Worm (Caenorhabditis elegans) whole organism, L4 larva: ENCODE measurements around the gene clec-171.

Experiments
- F10B5.3 ChIP-seq: sonication (generic microtip); optimal IDR thresholded peaks from 2 replicates; lab custom pipeline; 2016; ENCODE audit warnings: mild to moderate bottlenecking, missing genetic modification characterization, missing compliant biosample characterization
- Y105C5A.15 ChIP-seq: fragments of 200-800 bp; sonication (Bioruptor generic); IDR thresholded peaks from 2 replicates; pipeline ENCODE4 v1.3.6; 2022; ENCODE audit warnings: missing genetic modification characterization, missing compliant biosample characterization
- Y48G9A.11 ChIP-seq: fragments of 200-800 bp; sonication (Bioruptor generic); IDR thresholded peaks from 2 replicates; pipeline ENCODE4 v1.3.6; 2022; ENCODE audit warnings: missing genetic modification reagents, missing genetic modification characterization, missing compliant biosample characterization
- aha-1 ChIP-seq: fragments of 150-350 bp; peaks from one replicate; lab custom pipeline; 2014; ENCODE audit warnings: missing biosample characterization, missing genetic modification characterization
- attf-4 ChIP-seq: sonication (generic microtip); optimal IDR thresholded peaks from 3 replicates; lab custom pipeline; 2017; ENCODE audit warnings: missing biosample characterization, missing genetic modification characterization
- ceh-20 ChIP-seq: fragments of 200-800 bp; sonication (Bioruptor generic); IDR thresholded peaks from 2 replicates; pipeline ENCODE4 v1.3.6; 2022; ENCODE audit warnings: missing genetic modification reagents, missing genetic modification characterization, missing compliant biosample characterization
- ceh-28 ChIP-seq: fragments of 150-350 bp; optimal IDR thresholded peaks from 2 replicates; lab custom pipeline; 2014; ENCODE audit warnings: missing biosample characterization, missing genetic modification reagents, missing genetic modification characterization
- ceh-44 ChIP-seq: fragments of 200-800 bp; sonication (Bioruptor generic); IDR thresholded peaks from 2 replicates; pipeline ENCODE4 v1.3.6; 2022; ENCODE audit warnings: missing genetic modification reagents, missing genetic modification characterization, missing compliant biosample characterization
- ceh-82 ChIP-seq: sonication (generic microtip); optimal IDR thresholded peaks from 2 replicates; lab custom pipeline; 2017; ENCODE audit warnings: missing biosample characterization, missing genetic modification characterization
- cey-2 ChIP-seq: sonication (generic microtip); optimal IDR thresholded peaks from 3 replicates; lab custom pipeline; 2017; ENCODE audit warnings: missing genetic modification characterization, mild to moderate bottlenecking, missing compliant biosample characterization, antibody characterized with exemption, borderline replicate concordance; ENCODE audit not compliant: insufficient read depth
- daf-16 ChIP-seq, 3 experiments: sonication (generic microtip); optimal IDR thresholded peaks; 2 replicates each; lab custom pipeline; 2016 to 2017; ENCODE audit warnings: missing genetic modification characterization in 3 of 3, missing genetic modification reagents in 3 of 3, mild to moderate bottlenecking in 2 of 3, missing compliant biosample characterization in 2 of 3, missing biosample characterization in 1 of 3, moderate library complexity in 1 of 3
- daf-19 ChIP-seq: fragments of 200-800 bp; sonication (Bioruptor generic); conservative IDR thresholded peaks from 2 replicates; pipeline ENCODE4 v1.3.6; 2022; ENCODE audit warnings: missing genetic modification characterization, missing compliant biosample characterization
- daf-8 ChIP-seq: fragments of 200-800 bp; sonication (Bioruptor generic); IDR thresholded peaks from 2 replicates; pipeline ENCODE4 v1.3.6; 2022; ENCODE audit warnings: missing genetic modification characterization, missing compliant biosample characterization
- dpl-1 ChIP-seq: fragments of 150-350 bp; optimal IDR thresholded peaks from 2 replicates; lab custom pipeline; 2014; ENCODE audit warnings: missing biosample characterization, missing genetic modification reagents, missing genetic modification characterization
- duxl-1 ChIP-seq: sonication (generic microtip); optimal IDR thresholded peaks from 2 replicates; lab custom pipeline; 2016; ENCODE audit warnings: mild to moderate bottlenecking, missing genetic modification characterization, moderate library complexity, missing compliant biosample characterization; ENCODE audit not compliant: poor library complexity
- egl-43 ChIP-seq: fragments of 200-800 bp; sonication (Bioruptor generic); IDR thresholded peaks from 2 replicates; pipeline ENCODE4 v1.3.6; 2022; ENCODE audit warnings: missing genetic modification reagents, missing genetic modification characterization, missing compliant biosample characterization
- hif-1 ChIP-seq, 2 experiments: sonication (generic microtip); optimal IDR thresholded peaks; 2 replicates each; lab custom pipeline; 2016 to 2017; ENCODE audit warnings: missing compliant biosample characterization in 2 of 2, missing genetic modification characterization in 2 of 2, missing genetic modification reagents in 2 of 2, missing genotype in 2 of 2, mild to moderate bottlenecking in 1 of 2
- hlh-11 ChIP-seq: fragments of 200-800 bp; sonication (Bioruptor generic); optimal IDR thresholded peaks from 2 replicates; lab custom pipeline; 2018; ENCODE audit warnings: mild to moderate bottlenecking, missing genetic modification characterization, missing compliant biosample characterization
- lin-1 ChIP-seq: fragments of 200-800 bp; sonication (Bioruptor generic); IDR thresholded peaks from 2 replicates; pipeline ENCODE4 v1.3.6; 2022; ENCODE audit warnings: missing genetic modification reagents, missing genetic modification characterization, missing compliant biosample characterization
- lin-13 ChIP-seq: fragments of 150-350 bp; optimal IDR thresholded peaks from 2 replicates; lab custom pipeline; 2014; ENCODE audit warnings: missing biosample characterization, missing genetic modification reagents, missing genetic modification characterization
- lin-15B ChIP-seq: fragments of 150-350 bp; sonication (generic microtip); optimal IDR thresholded peaks from 3 replicates; lab custom pipeline; 2014; ENCODE audit warnings: missing biosample characterization, missing genetic modification characterization
- lin-38 ChIP-seq: fragments of 200-800 bp; sonication (Bioruptor generic); IDR thresholded peaks from 2 replicates; pipeline ENCODE4 v1.3.6; 2022; ENCODE audit warnings: missing genetic modification reagents, missing genetic modification characterization, missing compliant biosample characterization
- lin-39 ChIP-seq: fragments of 150-350 bp; optimal IDR thresholded peaks from 2 replicates; lab custom pipeline; 2014; ENCODE audit warnings: missing biosample characterization, missing genetic modification reagents, missing genetic modification characterization
- lsy-2 ChIP-seq, 2 experiments: fragments of 150-350 bp in 1 of 2; sonication (generic microtip) in 1 of 2; optimal IDR thresholded peaks; 2 replicates each; lab custom pipeline; 2014 to 2017; ENCODE audit warnings: missing biosample characterization in 2 of 2, missing genetic modification characterization in 2 of 2
- mdl-1 ChIP-seq, 2 experiments: fragments of 150-350 bp in 1 of 2; sonication (generic microtip) in 1 of 2; optimal IDR thresholded peaks; 2 replicates each; lab custom pipeline; 2014 to 2017; ENCODE audit warnings: missing biosample characterization in 2 of 2, missing genetic modification characterization in 2 of 2
- mdt-29 ChIP-seq: fragments of 200-800 bp; sonication (Bioruptor generic); IDR thresholded peaks from 2 replicates; pipeline ENCODE4 v1.3.6; 2022; ENCODE audit warnings: missing genetic modification reagents, missing genetic modification characterization, missing compliant biosample characterization
- mxl-2 ChIP-seq: fragments of 200-800 bp; sonication (Bioruptor generic); conservative IDR thresholded peaks from 2 replicates; pipeline ENCODE4 v1.3.6; 2022; ENCODE audit warnings: missing genetic modification reagents, missing genetic modification characterization, missing compliant biosample characterization
- nhr-237 ChIP-seq: sonication (generic microtip); optimal IDR thresholded peaks from 2 replicates; lab custom pipeline; 2017; ENCODE audit warnings: missing biosample characterization, missing genetic modification characterization
- nhr-25 ChIP-seq: sonication (generic microtip); optimal IDR thresholded peaks from 2 replicates; lab custom pipeline; 2017; ENCODE audit warnings: missing genetic modification characterization, mild to moderate bottlenecking, missing compliant biosample characterization, antibody characterized with exemption, moderate library complexity, borderline replicate concordance; ENCODE audit not compliant: insufficient read depth
- nhr-28 ChIP-seq: fragments of 150-350 bp; optimal IDR thresholded peaks from 2 replicates; lab custom pipeline; 2014; ENCODE audit warnings: missing biosample characterization, missing genetic modification characterization
- nhr-41 ChIP-seq: fragments of 200-800 bp; sonication (Bioruptor generic); IDR thresholded peaks from 2 replicates; pipeline ENCODE4 v1.3.6; 2022; ENCODE audit warnings: missing genetic modification reagents, missing genetic modification characterization, missing compliant biosample characterization
- nhr-42 ChIP-seq: fragments of 200-800 bp; sonication (Bioruptor generic); IDR thresholded peaks from 2 replicates; pipeline ENCODE4 v1.3.6; 2022; ENCODE audit warnings: missing genetic modification characterization, missing compliant biosample characterization
- nhr-48 ChIP-seq: sonication (generic microtip); optimal IDR thresholded peaks from 2 replicates; lab custom pipeline; 2016; ENCODE audit warnings: mild to moderate bottlenecking, missing genetic modification characterization, missing compliant biosample characterization
- nhr-6 ChIP-seq: fragments of 150-350 bp; optimal IDR thresholded peaks from 2 replicates; lab custom pipeline; 2014; ENCODE audit warnings: missing biosample characterization, missing genetic modification characterization
- nhr-77 ChIP-seq: fragments of 150-350 bp; optimal IDR thresholded peaks from 2 replicates; lab custom pipeline; 2014; ENCODE audit warnings: missing biosample characterization, missing genetic modification characterization
- php-3 ChIP-seq: fragments of 200-800 bp; sonication (Bioruptor generic); IDR thresholded peaks from 2 replicates; pipeline ENCODE4 v1.3.6; 2022; ENCODE audit warnings: missing genetic modification reagents, missing genetic modification characterization, missing compliant biosample characterization
- pqm-1 ChIP-seq: sonication (generic microtip); optimal IDR thresholded peaks from 2 replicates; lab custom pipeline; 2017; ENCODE audit warnings: missing biosample characterization, missing genetic modification characterization
- rbr-2 ChIP-seq: sonication (generic microtip); optimal IDR thresholded peaks from 2 replicates; lab custom pipeline; 2016; ENCODE audit warnings: missing genotype, missing genetic modification characterization, missing compliant biosample characterization
- set-16 ChIP-seq: fragments of 200-800 bp; sonication (Bioruptor generic); IDR thresholded peaks from 2 replicates; pipeline ENCODE4 v1.3.6; 2022; ENCODE audit warnings: missing genetic modification reagents, missing genetic modification characterization, missing compliant biosample characterization
- spr-1 ChIP-seq: sonication (generic microtip); optimal IDR thresholded peaks from 2 replicates; lab custom pipeline; 2016; ENCODE audit warnings: mild to moderate bottlenecking, missing genetic modification characterization, missing compliant biosample characterization
- unc-130 ChIP-seq: sonication (generic microtip); optimal IDR thresholded peaks from 2 replicates; lab custom pipeline; 2016; ENCODE audit warnings: missing genetic modification reagents, missing genetic modification characterization, missing compliant biosample characterization
- unc-39 ChIP-seq: sonication (generic microtip); optimal IDR thresholded peaks from 2 replicates; lab custom pipeline; 2017; ENCODE audit warnings: missing biosample characterization, missing genetic modification characterization
- unc-62 ChIP-seq, 3 experiments: fragments of 150-350 bp in 1 of 3; sonication (generic microtip); optimal IDR thresholded peaks in 2 of 3; peaks in 1 of 3; 1 replicate in 1 of 3; 2 replicates in 2 of 3; lab custom pipeline; 2014 to 2017; ENCODE audit warnings: missing biosample characterization in 3 of 3, missing genetic modification characterization in 3 of 3, missing genetic modification reagents in 3 of 3, missing genotype in 1 of 3
- vab-7 ChIP-seq: fragments of 200-800 bp; sonication (Bioruptor generic); IDR thresholded peaks from 2 replicates; pipeline ENCODE4 v1.3.6; 2022; ENCODE audit warnings: missing genetic modification reagents, missing genetic modification characterization, missing compliant biosample characterization
- zag-1 ChIP-seq: fragments of 150-350 bp; optimal IDR thresholded peaks from 2 replicates; lab custom pipeline; 2014; ENCODE audit warnings: missing biosample characterization, missing genetic modification characterization
- zfp-3 ChIP-seq: fragments of 200-800 bp; sonication (Bioruptor generic); conservative IDR thresholded peaks from 2 replicates; pipeline ENCODE4 v1.3.6; 2022; ENCODE audit warnings: missing genetic modification reagents, missing genetic modification characterization, missing compliant biosample characterization
- zip-2 ChIP-seq: fragments of 150-350 bp; optimal IDR thresholded peaks from 2 replicates; lab custom pipeline; 2014; ENCODE audit warnings: missing biosample characterization, missing genetic modification characterization

Gene clec-171

DNA sequence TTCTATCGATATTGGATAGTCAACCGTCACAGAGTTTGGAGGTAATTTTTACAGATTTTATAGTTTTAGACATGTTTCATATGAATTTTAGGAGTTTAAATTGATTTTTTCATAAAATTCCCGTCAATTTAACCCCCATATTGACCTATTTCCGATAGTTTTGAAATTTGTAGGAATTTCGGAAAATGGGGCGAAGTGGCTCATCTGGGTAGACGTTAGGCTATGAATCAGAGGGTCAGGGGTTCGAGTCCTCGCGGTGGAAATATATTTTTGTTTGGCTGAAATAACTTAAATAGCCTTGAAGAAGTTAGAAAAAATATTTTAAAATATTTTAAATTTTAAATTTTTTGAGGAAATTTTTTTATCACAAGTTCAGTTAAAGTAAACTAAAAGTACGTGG, 35.7 kb downstream of the clec-171 start:
- TF ChIP-seq spr-1 (tag; lab: Kevin White, UChicago) (no peak), nhr-77 (no peak), duxl-1 (tag; lab: Kevin White, UChicago) (no peak), daf-19 (GFP tag; lab: Robert Waterston, UW) (no peak), zag-1 (no peak), hlh-11 (tag; lab: Kevin White, UChicago) (no peak), ceh-20 (GFP tag; lab: Robert Waterston, UW) (no peak), lin-13 (GFP tag; lab: Kevin White, UChicago) (no peak), Y105C5A.15 (no peak), attf-4 (tag; lab: Kevin White, UChicago) (no peak), cey-2 (tag; lab: Kevin White, UChicago) (no peak), mdt-29 (no peak), F10B5.3 (tag; lab: Kevin White, UChicago) (no peak), daf-16 (GFP tag; optimal IDR thresholded peaks at IDR 0.05; lab: Kevin White, UChicago) (no peak), daf-16 (tag; optimal IDR thresholded peaks at IDR 0.05; lab: Kevin White, UChicago) (peak; percentile 26), mxl-2 (GFP tag; lab: Robert Waterston, UW) (no peak), nhr-6 (tag; lab: Kevin White, UChicago) (no peak), unc-62 (GFP tag; optimal IDR thresholded peaks at IDR 0.05 in 1 of 2; lab: Kevin White, UChicago) (peak in 1 of 2 experiments; percentile 48), unc-62 (tag; optimal IDR thresholded peaks at IDR 0.05; lab: Kevin White, UChicago) (no peak)

DNA sequence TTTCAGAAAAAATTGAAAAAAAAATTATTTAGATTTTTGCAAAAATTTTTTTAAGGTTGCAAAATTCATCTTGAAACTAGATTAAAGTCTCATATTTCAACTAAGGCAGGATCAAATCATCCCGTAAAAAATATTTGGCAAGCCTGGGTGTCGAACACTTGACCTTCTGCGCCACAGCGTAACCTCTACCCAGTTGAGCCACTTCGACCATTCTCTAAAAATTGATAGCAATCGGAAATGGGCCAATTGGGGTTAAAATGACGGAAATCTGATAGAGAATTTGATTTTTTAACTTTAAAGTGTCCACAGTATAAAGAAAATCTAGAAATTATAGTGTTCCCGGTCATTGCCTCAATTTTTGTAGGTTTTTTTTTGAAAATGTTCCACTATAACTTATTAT, 37.1 kb downstream of the clec-171 start:
- TF ChIP-seq lin-38 (GFP tag; lab: Robert Waterston, UW) (0 out of 2 replicates have a peak, but pooled peaks have one; percentile 19), vab-7 (GFP tag; lab: Robert Waterston, UW) (0 out of 2 replicates have a peak, but pooled peaks have one; percentile 26), nhr-48 (tag; lab: Kevin White, UChicago) (no peak)
- TF ChIP-seq, all 104 proteins: peak for 2

DNA sequence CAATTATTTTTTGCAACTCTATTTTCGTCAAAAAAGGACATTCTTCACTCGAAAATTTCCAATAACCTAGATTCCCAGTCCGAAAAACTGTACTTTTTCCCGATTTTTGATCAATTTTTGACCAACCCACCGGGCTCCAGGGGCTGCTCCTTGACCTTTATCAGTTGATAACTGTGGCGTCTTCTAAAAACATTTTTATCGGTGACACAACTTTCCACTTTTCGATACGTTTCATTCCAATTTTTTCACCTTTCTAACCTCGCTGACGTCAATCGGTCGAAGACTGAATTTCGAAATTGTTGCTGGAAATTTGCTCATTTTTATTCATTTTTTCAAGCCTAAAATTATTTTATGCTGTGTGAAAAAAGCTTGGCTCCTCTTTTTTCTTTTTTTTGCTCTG, 37.6 kb downstream of the clec-171 start:
- TF ChIP-seq unc-130 (GFP tag; lab: Kevin White, UChicago) (no peak), ceh-44 (GFP tag; lab: Robert Waterston, UW) (no peak), egl-43 (GFP tag; lab: Robert Waterston, UW) (no peak), zip-2 (no peak), lin-1 (no peak), lin-38 (GFP tag; lab: Robert Waterston, UW) (no peak), lin-39 (tag; lab: Kevin White, UChicago) (no peak), lin-15B (tag; lab: Kevin White, UChicago) (no peak), set-16 (GFP tag; lab: Robert Waterston, UW) (no peak), php-3 (GFP tag; lab: Robert Waterston, UW) (no peak), dpl-1 (GFP tag; lab: Kevin White, UChicago) (no peak), lsy-2 (tag; optimal IDR thresholded peaks at IDR 0.05; lab: Kevin White, UChicago) (no peak), pqm-1 (tag; lab: Kevin White, UChicago) (peak; percentile 34), daf-8 (GFP tag; lab: Robert Waterston, UW) (no peak), attf-4 (tag; lab: Kevin White, UChicago) (no peak), ceh-82 (tag; lab: Kevin White, UChicago) (no peak), zfp-3 (GFP tag; lab: Robert Waterston, UW) (no peak), nhr-237 (tag; lab: Kevin White, UChicago) (no peak), daf-16 (GFP tag; optimal IDR thresholded peaks at IDR 0.05; lab: Kevin White, UChicago) (no peak), daf-16 (tag; optimal IDR thresholded peaks at IDR 0.05; lab: Kevin White, UChicago) (no peak), aha-1 (tag; lab: Kevin White, UChicago) (peak; percentile 26), nhr-28 (tag; lab: Kevin White, UChicago) (peak; percentile 19), ceh-28 (tag; lab: Kevin White, UChicago) (no peak), nhr-48 (tag; lab: Kevin White, UChicago) (no peak), rbr-2 (tag; lab: Kevin White, UChicago) (no peak), Y48G9A.11 (GFP tag; lab: Robert Waterston, UW) (no peak), nhr-77 (peak; percentile 4), unc-39 (tag; lab: Kevin White, UChicago) (no peak), nhr-41 (GFP tag; lab: Robert Waterston, UW) (peak; percentile 62; the same call in 1 of the 2 replicates), hif-1 (tag; optimal IDR thresholded peaks at IDR 0.05; lab: Kevin White, UChicago) (no peak), nhr-42 (no peak), nhr-25 (tag; lab: Kevin White, UChicago) (no peak), mdl-1 (tag; optimal IDR thresholded peaks at IDR 0.05; lab: Kevin White, UChicago) (no peak)
